Worm (Caenorhabditis elegans) whole organism, early embryonic: ENCODE measurements around the gene F09G8.7.

Experiments
- B0310.2 ChIP-seq: sonication (generic microtip); optimal IDR thresholded peaks from 2 replicates; lab custom pipeline; 2016; ENCODE audit warnings: mild to moderate bottlenecking, missing genetic modification characterization, missing compliant biosample characterization
- F13C5.2 ChIP-seq: sonication (generic microtip); optimal IDR thresholded peaks from 2 replicates; lab custom pipeline; 2017; ENCODE audit warnings: mild to moderate bottlenecking, missing genetic modification characterization, inconsistent platforms, missing compliant biosample characterization
- aly-1 ChIP-seq: sonication (generic microtip); optimal IDR thresholded peaks from 2 replicates; lab custom pipeline; 2016; ENCODE audit warnings: missing genetic modification characterization, missing compliant biosample characterization
- ama-1 ChIP-seq: fragments of 150-350 bp; optimal IDR thresholded peaks from 2 replicates; lab custom pipeline; 2014
- ceh-13 ChIP-seq: fragments of 200-800 bp; sonication (Bioruptor generic); optimal IDR thresholded peaks from 2 replicates; lab custom pipeline; 2018; ENCODE audit warnings: mild to moderate bottlenecking, missing genetic modification characterization, missing compliant biosample characterization
- ceh-36 ChIP-seq: sonication (generic microtip); optimal IDR thresholded peaks from 2 replicates; lab custom pipeline; 2016; ENCODE audit warnings: missing genetic modification characterization, inconsistent platforms, missing compliant biosample characterization
- ets-7 ChIP-seq: sonication (generic microtip); optimal IDR thresholded peaks from 2 replicates; lab custom pipeline; 2016; ENCODE audit warnings: missing genotype, missing genetic modification characterization, missing compliant biosample characterization
- flt-1 ChIP-seq: fragments of 200-800 bp; sonication (Bioruptor generic); IDR thresholded peaks from 2 replicates; pipeline ENCODE4 v1.3.6; 2022; ENCODE audit warnings: missing genetic modification characterization, missing compliant biosample characterization
- hmbx-1 ChIP-seq: sonication (generic microtip); optimal IDR thresholded peaks from 2 replicates; lab custom pipeline; 2016; ENCODE audit warnings: mild to moderate bottlenecking, missing genetic modification characterization, missing compliant biosample characterization
- hmg-4 ChIP-seq: fragments of 200-800 bp; sonication (Bioruptor generic); optimal IDR thresholded peaks from 2 replicates; lab custom pipeline; 2018; ENCODE audit warnings: mild to moderate bottlenecking, missing genetic modification characterization, missing compliant biosample characterization
- hnd-1 ChIP-seq: sonication (generic microtip); optimal IDR thresholded peaks from 2 replicates; lab custom pipeline; 2016; ENCODE audit warnings: missing genetic modification characterization, missing compliant biosample characterization
- pes-1 ChIP-seq: fragments of 200-800 bp; sonication (Bioruptor generic); IDR thresholded peaks from 2 replicates; pipeline ENCODE4 v1.3.6; 2022; ENCODE audit warnings: missing genetic modification reagents, missing genetic modification characterization, missing compliant biosample characterization
- scrt-1 ChIP-seq: fragments of 200-800 bp; sonication (Bioruptor generic); IDR thresholded peaks from 2 replicates; pipeline ENCODE4 v1.3.6; 2022; ENCODE audit warnings: missing genetic modification characterization, missing compliant biosample characterization
- sea-1 ChIP-seq: fragments of 200-800 bp; sonication (Bioruptor generic); conservative IDR thresholded peaks from 2 replicates; pipeline ENCODE4 v1.3.6; 2022; ENCODE audit warnings: missing genetic modification characterization, missing compliant biosample characterization
- tbx-11 ChIP-seq: fragments of 200-800 bp; sonication (Bioruptor generic); IDR thresholded peaks from 2 replicates; pipeline ENCODE4 v1.3.6; 2022; ENCODE audit warnings: missing genetic modification characterization, missing compliant biosample characterization
- tbx-37 ChIP-seq: fragments of 200-800 bp; sonication (Bioruptor generic); conservative IDR thresholded peaks from 2 replicates; pipeline ENCODE4 v1.3.6; 2022; ENCODE audit warnings: missing genetic modification reagents, missing genetic modification characterization, missing compliant biosample characterization
- tra-4 ChIP-seq: sonication (generic microtip); optimal IDR thresholded peaks from 2 replicates; lab custom pipeline; 2017; ENCODE audit warnings: missing genetic modification characterization, missing compliant biosample characterization

The F09G8.7 gene

ce11 chrIII:8278801-8279200 is 10.6 kb upstream of the F09G8.7 start, which contains the start of gene mig-10:
Gene mig-10 (plus strand): TSS chrIII:8279101.
- TF ChIP-seq ceh-36 (tag; lab: Kevin White, UChicago) (no peak), tbx-11 (GFP tag; lab: Robert Waterston, UW) (no peak), hmg-4 (GFP tag; lab: Kevin White, UChicago) (no peak), aly-1 (no peak), tbx-37 (GFP tag; lab: Robert Waterston, UW) (no peak), scrt-1 (GFP tag; lab: Robert Waterston, UW) (no peak), tra-4 (tag; lab: Kevin White, UChicago) (no peak), ets-7 (tag; lab: Kevin White, UChicago) (no peak), hmbx-1 (no peak), ceh-13 (GFP tag; lab: Kevin White, UChicago) (no peak), flt-1 (GFP tag; lab: Robert Waterston, UW) (no peak), ama-1 (lab: Kevin White, UChicago) (no peak)

ce11 chrIII:8275871-8276270 is 7.7 kb upstream of the F09G8.7 start, which contains the start of gene clec-160:
Gene clec-160 (minus strand): TSS chrIII:8275971.
- TF ChIP-seq scrt-1 (GFP tag; lab: Robert Waterston, UW): no peak
- no peak for TF ChIP-seq tbx-11 (GFP tag; lab: Robert Waterston, UW)
- no peak for TF ChIP-seq sea-1 (GFP tag; lab: Robert Waterston, UW)
- no peak for TF ChIP-seq B0310.2
- TF ChIP-seq ets-7 (tag; lab: Kevin White, UChicago): no peak
- no peak for TF ChIP-seq hnd-1 (tag; lab: Kevin White, UChicago)
- no peak for TF ChIP-seq flt-1 (GFP tag; lab: Robert Waterston, UW)
- TF ChIP-seq hmg-4 (GFP tag; lab: Kevin White, UChicago): no peak
- no peak for TF ChIP-seq ceh-36 (tag; lab: Kevin White, UChicago)
- TF ChIP-seq ama-1 (lab: Kevin White, UChicago): no peak
- TF ChIP-seq hmbx-1: no peak

- TF ChIP-seq hmg-4 (GFP tag; lab: Kevin White, UChicago): no peak
- no peak for TF ChIP-seq pes-1 (GFP tag; lab: Robert Waterston, UW)
- no peak for TF ChIP-seq B0310.2
- no peak for TF ChIP-seq scrt-1 (GFP tag; lab: Robert Waterston, UW)
- TF ChIP-seq F13C5.2 (tag; lab: Kevin White, UChicago): no peak
- no peak for TF ChIP-seq tbx-37 (GFP tag; lab: Robert Waterston, UW)
- TF ChIP-seq ets-7 (tag; lab: Kevin White, UChicago): no peak
- no peak for TF ChIP-seq hmbx-1
- no peak for TF ChIP-seq ama-1 (lab: Kevin White, UChicago)
- TF ChIP-seq sea-1 (GFP tag; lab: Robert Waterston, UW): no peak
- TF ChIP-seq ceh-36 (tag; lab: Kevin White, UChicago): no peak
Measured at ce11 chrIII:8271676-8272225, 3.6 kb upstream of the F09G8.7 start, which contains the start of the genes mps-4 and F09G8.10. Gene mps-4 (minus strand): TSS chrIII:8271776. Gene F09G8.10 (minus strand): TSS chrIII:8272175.

- TF ChIP-seq pes-1 (GFP tag; lab: Robert Waterston, UW) (no peak), tra-4 (tag; lab: Kevin White, UChicago) (no peak), F13C5.2 (tag; lab: Kevin White, UChicago) (no peak), ceh-13 (GFP tag; lab: Kevin White, UChicago) (no peak), ets-7 (tag; lab: Kevin White, UChicago) (no peak)
Measured at ce11 chrIII:8265753-8266152, 2.4 kb downstream of the F09G8.7 start, which contains the start of gene mrps-9. Gene mrps-9 (plus strand): TSS chrIII:8266062.

ce11 chrIII:8263377-8263776 is 4.8 kb downstream of the F09G8.7 start, which contains the start of gene col-91:
Gene col-91 (minus strand): TSS chrIII:8263664.
- no peak for TF ChIP-seq B0310.2
- TF ChIP-seq ets-7 (tag; lab: Kevin White, UChicago): no peak
- no peak for TF ChIP-seq hnd-1 (tag; lab: Kevin White, UChicago)
- no peak for TF ChIP-seq tbx-11 (GFP tag; lab: Robert Waterston, UW)
- TF ChIP-seq hmbx-1: no peak
- no peak for TF ChIP-seq ceh-13 (GFP tag; lab: Kevin White, UChicago)

ce11 chrIII:8262599-8262998 is 5.6 kb downstream of the F09G8.7 start:
- TF ChIP-seq ama-1 (lab: Kevin White, UChicago) (no peak), ceh-36 (tag; lab: Kevin White, UChicago) (no peak), ets-7 (tag; lab: Kevin White, UChicago) (no peak), tra-4 (tag; lab: Kevin White, UChicago) (no peak), pes-1 (GFP tag; lab: Robert Waterston, UW) (no peak), scrt-1 (GFP tag; lab: Robert Waterston, UW) (no peak), tbx-11 (GFP tag; lab: Robert Waterston, UW) (no peak), tbx-37 (GFP tag; lab: Robert Waterston, UW) (no peak), ceh-13 (GFP tag; lab: Kevin White, UChicago) (no peak), hmbx-1 (no peak), sea-1 (GFP tag; lab: Robert Waterston, UW) (no peak)

- TF ChIP-seq sea-1 (GFP tag; lab: Robert Waterston, UW): no peak
- no peak for TF ChIP-seq ets-7 (tag; lab: Kevin White, UChicago)
- TF ChIP-seq F13C5.2 (tag; lab: Kevin White, UChicago): no peak
- no peak for TF ChIP-seq aly-1
- no peak for TF ChIP-seq hmbx-1
- no peak for TF ChIP-seq flt-1 (GFP tag; lab: Robert Waterston, UW)
- TF ChIP-seq ama-1 (lab: Kevin White, UChicago): no peak
- TF ChIP-seq tbx-37 (GFP tag; lab: Robert Waterston, UW): no peak
- TF ChIP-seq scrt-1 (GFP tag; lab: Robert Waterston, UW): no peak
- no peak for TF ChIP-seq ceh-36 (tag; lab: Kevin White, UChicago)
Measured at ce11 chrIII:8258045-8258444, 10.1 kb downstream of the F09G8.7 start, which contains the start of gene ncr-2. Gene ncr-2 (plus strand): TSS chrIII:8258345.
